Worm (Caenorhabditis elegans) whole organism, midembryonic: ENCODE results near the gene ZK632.11.

Experiments
- T22C8.4 ChIP-seq: fragments of 200-800 bp; sonication (Bioruptor generic); IDR thresholded peaks from 2 replicates; pipeline ENCODE4 v1.3.6; 2022; ENCODE audit warnings: missing genetic modification characterization, missing compliant biosample characterization
- cog-1 ChIP-seq: sonication (generic microtip); optimal IDR thresholded peaks from 2 replicates; lab custom pipeline; 2016; ENCODE audit warnings: missing genetic modification characterization, missing compliant biosample characterization
- flt-1 ChIP-seq: fragments of 200-800 bp; sonication (Bioruptor generic); IDR thresholded peaks from 2 replicates; pipeline ENCODE4 v1.3.6; 2022; ENCODE audit warnings: missing genetic modification characterization, missing compliant biosample characterization
- klf-2 ChIP-seq: fragments of 200-800 bp; sonication (Bioruptor generic); conservative IDR thresholded peaks from 2 replicates; pipeline ENCODE4 v1.3.6; 2022; ENCODE audit warnings: missing genetic modification reagents, missing genetic modification characterization, missing compliant biosample characterization
- med-1 ChIP-seq: sonication (generic microtip); optimal IDR thresholded peaks from 2 replicates; lab custom pipeline; 2017; ENCODE audit warnings: missing genetic modification characterization, mild to moderate bottlenecking, missing compliant biosample characterization, antibody characterized with exemption, missing genetic modification reagents; ENCODE audit not compliant: insufficient read depth
- ref-1 ChIP-seq: fragments of 200-800 bp; sonication (Bioruptor generic); conservative IDR thresholded peaks from 2 replicates; pipeline ENCODE4 v1.3.6; 2022; ENCODE audit warnings: missing genetic modification reagents, missing genetic modification characterization, missing compliant biosample characterization
- tab-1 ChIP-seq: fragments of 200-800 bp; sonication (Bioruptor generic); IDR thresholded peaks from 2 replicates; pipeline ENCODE4 v1.3.6; 2022; ENCODE audit warnings: missing genetic modification characterization, missing compliant biosample characterization
- ztf-23 ChIP-seq: fragments of 200-800 bp; sonication (Bioruptor generic); IDR thresholded peaks from 2 replicates; pipeline ENCODE4 v1.3.6; 2022; ENCODE audit warnings: missing genetic modification reagents, missing genetic modification characterization, missing compliant biosample characterization
- ztf-29 ChIP-seq: fragments of 200-800 bp; sonication (Bioruptor generic); IDR thresholded peaks from 2 replicates; pipeline ENCODE4 v1.3.6; 2022; ENCODE audit warnings: missing genetic modification reagents, missing genetic modification characterization, missing compliant biosample characterization

DNA sequence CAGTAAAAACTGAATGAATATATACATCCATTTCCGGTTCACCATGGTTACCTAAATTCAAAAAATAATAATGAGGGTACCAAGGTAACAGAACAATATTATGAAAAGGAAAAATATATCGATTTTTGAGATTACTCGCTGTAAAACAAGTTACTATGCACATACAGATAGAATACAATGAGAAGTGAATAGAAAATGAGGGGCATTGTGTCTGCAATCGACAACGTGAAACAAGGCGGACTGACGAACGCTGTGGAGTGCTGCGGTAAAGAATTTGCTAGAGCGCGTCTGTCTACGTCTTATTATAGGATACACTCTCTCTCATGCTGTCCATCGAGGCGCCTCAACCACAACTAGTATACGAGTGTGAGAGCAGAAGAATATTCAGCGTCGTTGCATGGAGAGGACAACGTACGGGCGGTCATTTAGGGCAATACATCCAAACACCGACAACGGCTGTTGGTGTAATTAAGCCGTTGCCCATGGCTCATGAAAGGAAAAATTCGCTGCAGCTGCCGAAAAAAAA, 10.6 kb upstream of the ZK632.11 start, which contains the start of gene cnx-1:
- TF ChIP-seq flt-1 (GFP tag; lab: Robert Waterston, UW) (peak; percentile 42; the same call in 1 of the 2 replicates), ztf-29 (no peak), med-1 (GFP tag; lab: Kevin White, UChicago) (no peak), klf-2 (GFP tag; lab: Robert Waterston, UW) (no peak), ztf-23 (GFP tag; lab: Robert Waterston, UW) (no peak), T22C8.4 (GFP tag; lab: Robert Waterston, UW) (no peak), cog-1 (tag; lab: Kevin White, UChicago) (no peak), ref-1 (GFP tag; lab: Robert Waterston, UW) (no peak), tab-1 (peak; percentile 68; the same call in 1 of the 2 replicates)
